Worm (Caenorhabditis elegans): ENCODE results near the gene Y55B1BR.6.

Gene Y55B1BR.6

DNA sequence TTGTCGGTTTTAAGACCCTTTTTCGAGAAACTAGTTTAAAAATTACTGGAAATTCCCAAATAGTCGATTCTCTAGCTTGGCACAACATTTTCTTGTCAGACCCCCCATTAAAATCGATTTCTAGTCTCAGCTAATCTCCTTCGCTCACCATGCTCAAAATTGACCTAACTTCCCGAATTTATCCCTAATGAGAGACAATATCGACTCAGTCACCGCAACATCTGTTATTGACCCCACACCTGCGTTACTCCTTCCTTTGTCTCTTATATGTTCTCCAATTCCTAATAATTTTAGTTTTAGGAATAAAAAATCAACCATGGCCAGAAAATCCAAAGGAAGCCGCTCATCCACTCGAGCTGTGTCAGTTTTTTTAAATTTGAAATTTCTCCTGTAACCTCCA lies 34.6 kb downstream of the Y55B1BR.6 start, which contains the start of gene cec-8:
Gene cec-8, plus strand, starts transcription at position 301 of the 400 bp plus-strand sequence.
- no peak for TF ChIP-seq hlh-17 (GFP tag; optimal IDR thresholded peaks at IDR 0.05; ENCODE audit: borderline replicate concordance)
- TF ChIP-seq efl-1 (optimal IDR thresholded peaks at IDR 0.05) = no peak
- TF ChIP-seq efl-1 (GFP tag; optimal IDR thresholded peaks at IDR 0.05 in 1 of 2) = peak in 1 of 2 experiments; percentile 87

DNA sequence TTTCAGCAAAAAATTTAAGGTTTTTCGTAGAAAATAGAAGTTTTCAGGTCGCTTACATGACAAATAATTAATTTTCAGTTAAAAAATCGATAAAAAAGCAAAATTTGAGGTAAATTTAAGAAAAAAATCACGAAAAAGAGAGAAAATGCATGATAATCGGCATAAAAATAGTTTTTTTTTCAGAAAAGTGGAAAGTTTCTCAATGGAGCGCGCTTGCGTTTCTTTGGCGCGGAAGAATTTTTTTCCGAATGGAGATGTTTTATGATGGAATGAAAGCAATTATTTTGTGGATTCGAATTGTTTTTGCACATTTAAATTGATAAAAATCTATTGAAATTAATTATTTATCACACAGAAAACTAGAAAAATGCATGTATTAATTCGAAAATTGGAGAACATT lies 39.7 kb downstream of the Y55B1BR.6 start:
- no peak for TF ChIP-seq nhr-28 (tag; optimal IDR thresholded peaks at IDR 0.05)
- no peak for TF ChIP-seq unc-62 (GFP tag; optimal IDR thresholded peaks at IDR 0.05)
- no peak for TF ChIP-seq egl-27 (tag; optimal IDR thresholded peaks at IDR 0.05)
- peak in 2 of 3 experiments; percentile 32 to 59 for TF ChIP-seq dpl-1 (GFP tag; optimal IDR thresholded peaks at IDR 0.05)
- TF ChIP-seq fkh-10 (GFP tag; optimal IDR thresholded peaks at IDR 0.05) = no peak
- peak; percentile 12 to 31 for TF ChIP-seq efl-1 (optimal IDR thresholded peaks at IDR 0.05)
- peak; percentile 38 to 85 for TF ChIP-seq efl-1 (GFP tag; optimal IDR thresholded peaks at IDR 0.05 in 1 of 2)
- TF ChIP-seq C34B4.2 (tag; optimal IDR thresholded peaks at IDR 0.05) = no peak
- TF ChIP-seq C16A3.4 (tag; optimal IDR thresholded peaks at IDR 0.05) = peak; percentile 9
- peak in 1 of 2 experiments; percentile 50 for TF ChIP-seq lsy-2 (tag; optimal IDR thresholded peaks at IDR 0.05)
- TF ChIP-seq blmp-1 (tag; optimal IDR thresholded peaks at IDR 0.05) = peak; percentile 78
- TF ChIP-seq zip-4 (GFP tag; optimal IDR thresholded peaks at IDR 0.05) = no peak
- TF ChIP-seq lin-35 (GFP tag; optimal IDR thresholded peaks at IDR 0.05) = peak in 1 of 2 experiments; percentile 32
- no peak for TF ChIP-seq mep-1 (tag; optimal IDR thresholded peaks at IDR 0.05)
- TF ChIP-seq ztf-4 (tag; optimal IDR thresholded peaks at IDR 0.05) = no peak

DNA sequence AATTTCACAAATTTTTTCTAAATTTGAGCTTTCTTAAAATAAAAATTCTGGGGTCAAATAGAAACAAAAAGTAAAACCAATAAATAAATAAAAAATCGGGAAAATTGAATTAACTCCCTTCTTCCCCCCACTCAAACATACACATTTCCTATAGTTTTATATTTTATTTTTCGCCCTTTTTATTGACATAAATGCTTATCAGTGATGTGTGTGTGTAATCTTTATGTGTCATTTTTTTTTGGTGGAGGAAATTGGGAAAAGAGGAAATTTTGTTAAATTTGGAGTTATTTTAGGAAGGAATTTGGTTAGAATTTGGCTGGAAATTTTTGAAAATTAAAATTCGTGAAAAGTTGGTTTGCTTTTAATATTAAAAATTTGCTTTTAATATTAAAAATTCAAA lies 41.1 kb downstream of the Y55B1BR.6 start:
- TF ChIP-seq egl-27 (tag; optimal IDR thresholded peaks at IDR 0.05) (no peak), efl-1 (optimal IDR thresholded peaks at IDR 0.05) (no peak), efl-1 (GFP tag; optimal IDR thresholded peaks at IDR 0.05 in 1 of 2) (no peak), C16A3.4 (tag; optimal IDR thresholded peaks at IDR 0.05) (no peak), isw-1 (GFP tag; IDR thresholded peaks at IDR 0.05) (no peak), sox-4 (tag; optimal IDR thresholded peaks at IDR 0.05) (no peak), aha-1 (tag; optimal IDR thresholded peaks at IDR 0.05) (no peak), ztf-4 (tag; optimal IDR thresholded peaks at IDR 0.05) (no peak), ceh-8 (GFP tag; optimal IDR thresholded peaks at IDR 0.05) (no peak)

- TF ChIP-seq ceh-82 (tag; optimal IDR thresholded peaks at IDR 0.05) = no peak
- no peak for TF ChIP-seq swsn-7 (tag; optimal IDR thresholded peaks at IDR 0.05)
- no peak for TF ChIP-seq mef-2 (tag; optimal IDR thresholded peaks at IDR 0.05)
- no peak for TF ChIP-seq blmp-1 (tag; optimal IDR thresholded peaks at IDR 0.05)
- TF ChIP-seq dsc-1 (tag; optimal IDR thresholded peaks at IDR 0.05) = no peak
- no peak for TF ChIP-seq tlp-1 (tag; optimal IDR thresholded peaks at IDR 0.05)
- TF ChIP-seq nhr-90 (tag; optimal IDR thresholded peaks at IDR 0.05; ENCODE audit: poor library complexity) = no peak
- TF ChIP-seq snpc-4 (tag; optimal IDR thresholded peaks at IDR 0.05) = no peak
- TF ChIP-seq pax-3 (tag; optimal IDR thresholded peaks at IDR 0.05) = no peak
- TF ChIP-seq skn-1 (tag; optimal IDR thresholded peaks at IDR 0.05) = no peak
- no peak for TF ChIP-seq grh-1 (GFP tag; IDR thresholded peaks at IDR 0.05)
- TF ChIP-seq fkh-8 (tag; optimal IDR thresholded peaks at IDR 0.05) = no peak
- no peak for TF ChIP-seq zag-1 (tag; optimal IDR thresholded peaks at IDR 0.05)
These were observed 45.0 kb downstream of the Y55B1BR.6 start, which contains the start of gene stim-1 for ce11 chrIII:418649-419048. Gene stim-1, minus strand, starts transcription at chrIII:418749.

DNA sequence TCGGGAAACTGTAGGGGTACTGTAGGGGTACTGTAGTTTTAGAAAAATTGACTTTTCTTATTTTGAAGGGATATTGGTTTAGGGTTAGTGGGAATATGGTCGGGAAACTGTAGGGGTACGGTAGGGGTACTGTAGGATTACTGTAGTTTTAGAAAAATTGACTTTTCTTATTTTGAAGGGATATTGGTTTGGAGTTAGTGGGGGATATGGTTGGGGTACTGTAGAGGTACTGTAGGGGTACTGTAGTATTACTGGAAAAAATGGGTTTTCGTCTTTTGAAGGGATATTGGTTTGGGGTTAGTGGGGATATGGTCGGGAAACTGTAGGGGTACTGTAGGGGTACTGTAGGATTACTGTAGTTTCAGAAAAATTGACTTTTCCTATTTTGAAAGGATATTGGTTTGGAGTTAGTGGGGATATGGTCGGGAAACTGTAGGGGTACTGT lies 48.3 kb downstream of the Y55B1BR.6 start:
- TF ChIP-seq nhr-19 (GFP tag; conservative IDR thresholded peaks at IDR 0.05) = peak; percentile 57
- peak; percentile 96; the same call in 1 of the 2 replicates for TF ChIP-seq ets-5 (GFP tag; IDR thresholded peaks at IDR 0.05)
- peak; percentile 51; the same call in 1 of the 2 replicates for TF ChIP-seq grh-1 (GFP tag; IDR thresholded peaks at IDR 0.05)
- peak; percentile 67; the same call in 1 of the 2 replicates for TF ChIP-seq mab-9 (GFP tag; IDR thresholded peaks at IDR 0.05)
- peak; percentile 64 for TF ChIP-seq unc-98 (GFP tag; IDR thresholded peaks at IDR 0.05)
